Fruit fly (Drosophila melanogaster): ENCODE measurements around the gene CG45075.

Gene CG45075

dm6 chr2L:6065823-6066222 lies 25.4 kb upstream of the CG45075 start, which contains the start of the genes Fbw5 and CG9147 (continued):
- TF ChIP-seq CG7839 (tag; optimal IDR thresholded peaks at IDR 0.05) (peak; percentile 100), CG5180 (GFP tag; optimal IDR thresholded peaks at IDR 0.05) (peak; percentile 90), caup (GFP tag; optimal IDR thresholded peaks at IDR 0.05; ENCODE audit: severe bottlenecking) (peak; percentile 99), pnt (GFP tag; optimal IDR thresholded peaks at IDR 0.05) (peak; percentile 99), Hr3 (GFP tag; optimal IDR thresholded peaks at IDR 0.05) (peak; percentile 100), CG15696 (tag; optimal IDR thresholded peaks at IDR 0.05) (peak; percentile 97), Rx (GFP tag; IDR thresholded peaks at IDR 0.05) (peak; percentile 99), Drgx (GFP tag; IDR thresholded peaks at IDR 0.05) (peak; percentile 99), CG10979 (tag; optimal IDR thresholded peaks at IDR 0.05) (peak; percentile 99), CG2889 (GFP tag; IDR thresholded peaks at IDR 0.05) (peak; percentile 99), Sin3A (optimal IDR thresholded peaks at IDR 0.05) (no peak), CG9797 (GFP tag; optimal IDR thresholded peaks at IDR 0.05) (peak; percentile 56), pum (GFP tag; optimal IDR thresholded peaks at IDR 0.05) (peak; percentile 99), CG9932 (GFP tag; IDR thresholded peaks at IDR 0.05) (peak; percentile 99), rib (GFP tag; IDR thresholded peaks at IDR 0.05) (peak; percentile 99), exex (tag; optimal IDR thresholded peaks at IDR 0.05) (peak; percentile 94), Usf (GFP tag; optimal IDR thresholded peaks at IDR 0.05) (peak; percentile 99), CG17359 (tag; optimal IDR thresholded peaks at IDR 0.05) (peak; percentile 99), dysf (GFP tag; IDR thresholded peaks at IDR 0.05) (peak; percentile 100), CG15479 (GFP tag; optimal IDR thresholded peaks at IDR 0.05) (peak; percentile 80), shn (GFP tag; optimal IDR thresholded peaks at IDR 0.05) (peak; percentile 99), CG10431 (GFP tag; optimal IDR thresholded peaks at IDR 0.05) (peak; percentile 98), unpg (GFP tag; optimal IDR thresholded peaks at IDR 0.05) (peak; percentile 100), otp (GFP tag; IDR thresholded peaks at IDR 0.05) (peak; percentile 100), CG16779 (GFP tag; IDR thresholded peaks at IDR 0.05) (peak; percentile 98), stwl (tag; optimal IDR thresholded peaks at IDR 0.05) (peak; percentile 88), Six4 (GFP tag; optimal IDR thresholded peaks at IDR 0.05) (peak; percentile 99), CG42726 (GFP tag; IDR thresholded peaks at IDR 0.05; ENCODE audit: partially characterized antibody) (no peak), pros (GFP tag; optimal IDR thresholded peaks at IDR 0.05) (peak; percentile 67), NFAT (GFP tag; IDR thresholded peaks at IDR 0.05) (peak; percentile 99), twi (tag; optimal IDR thresholded peaks at IDR 0.05) (peak; percentile 98), Atf6 (GFP tag; IDR thresholded peaks at IDR 0.05) (peak; percentile 100), CG9817 (tag; optimal IDR thresholded peaks at IDR 0.05) (peak; percentile 99), Awh (GFP tag; IDR thresholded peaks at IDR 0.05) (peak; percentile 99), odd (GFP tag; optimal IDR thresholded peaks at IDR 0.05) (peak; percentile 99), pita (GFP tag; optimal IDR thresholded peaks at IDR 0.05) (no peak), Pdp1 (GFP tag; optimal IDR thresholded peaks at IDR 0.05) (peak; percentile 99 to 100), chn (GFP tag; optimal IDR thresholded peaks at IDR 0.05) (peak; percentile 100), Dek (tag; optimal IDR thresholded peaks at IDR 0.05) (peak; percentile 100), CG4360 (GFP tag; IDR thresholded peaks at IDR 0.05) (peak; percentile 93), Dp (GFP tag; optimal IDR thresholded peaks at IDR 0.05) (peak; percentile 62), CG5245 (GFP tag; optimal IDR thresholded peaks at IDR 0.05) (peak; percentile 100), sima (GFP tag; optimal IDR thresholded peaks at IDR 0.05) (peak; percentile 99), ind (GFP tag; optimal IDR thresholded peaks at IDR 0.05) (peak; percentile 99), CG1529 (GFP tag; optimal IDR thresholded peaks at IDR 0.05) (peak; percentile 99), HLH3B (GFP tag; IDR thresholded peaks at IDR 0.05) (peak; percentile 100), gro (GFP tag; optimal IDR thresholded peaks at IDR 0.05) (peak; percentile 100), MESR4 (GFP tag; optimal IDR thresholded peaks at IDR 0.05) (peak; percentile 98), CG14441 (GFP tag; IDR thresholded peaks at IDR 0.05) (peak; percentile 99), CG13894 (tag; optimal IDR thresholded peaks at IDR 0.05) (peak; percentile 98), CG4404 (GFP tag; IDR thresholded peaks at IDR 0.05) (peak; percentile 98)

All from whole organism, embryonic.